Fruit fly (Drosophila melanogaster): ENCODE results near the gene plum.

DNA sequence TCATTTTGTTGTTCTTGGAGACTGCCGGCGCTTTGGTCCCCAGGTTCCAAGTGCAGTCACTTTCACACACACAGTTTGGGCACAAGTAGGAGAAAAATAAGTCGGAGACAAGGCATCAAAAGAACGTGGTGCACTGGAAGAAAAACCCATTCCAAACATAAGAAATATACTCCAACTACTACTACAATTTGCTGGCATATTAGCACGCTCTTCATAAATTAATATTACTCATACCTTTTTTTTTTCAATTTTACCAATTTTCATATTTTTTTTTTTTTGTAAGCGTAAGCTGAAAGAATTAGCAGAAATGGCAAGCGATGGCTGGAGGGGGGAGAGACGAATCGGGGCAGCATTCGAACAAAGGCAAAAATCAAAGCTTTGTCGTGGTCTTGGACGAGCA lies 13.9 kb upstream of the plum start:
- TF ChIP-seq CG12768 (GFP tag; optimal IDR thresholded peaks at IDR 0.05) (no peak), CG7045 (GFP tag; optimal IDR thresholded peaks at IDR 0.05) (no peak), tj (GFP tag; optimal IDR thresholded peaks at IDR 0.05) (no peak), CG1620 (GFP tag; optimal IDR thresholded peaks at IDR 0.05) (no peak), Clk (GFP tag; optimal IDR thresholded peaks at IDR 0.05) (no peak), CG7101 (tag; optimal IDR thresholded peaks at IDR 0.05) (no peak), CG14711 (tag; optimal IDR thresholded peaks at IDR 0.05) (no peak), toe (GFP tag; optimal IDR thresholded peaks at IDR 0.05) (no peak), kay (GFP tag; ENCODE audit: borderline replicate concordance) (no peak), bab1 (GFP tag; optimal IDR thresholded peaks at IDR 0.05) (no peak), pad (GFP tag; optimal IDR thresholded peaks at IDR 0.05) (no peak), cnc (optimal IDR thresholded peaks at IDR 0.05) (no peak)

Measured in whole organism, adult.